Worm (Caenorhabditis elegans) whole organism, early embryonic: ENCODE measurements around the gene C29A12.6.

Experiments used
- B0310.2 ChIP-seq: sonication (generic microtip); optimal IDR thresholded peaks from 2 replicates; lab custom pipeline; 2016; ENCODE audit warnings: mild to moderate bottlenecking, missing genetic modification characterization, missing compliant biosample characterization
- F13C5.2 ChIP-seq: sonication (generic microtip); optimal IDR thresholded peaks from 2 replicates; lab custom pipeline; 2017; ENCODE audit warnings: mild to moderate bottlenecking, missing genetic modification characterization, inconsistent platforms, missing compliant biosample characterization
- aly-1 ChIP-seq: sonication (generic microtip); optimal IDR thresholded peaks from 2 replicates; lab custom pipeline; 2016; ENCODE audit warnings: missing genetic modification characterization, missing compliant biosample characterization
- ama-1 ChIP-seq: fragments of 150-350 bp; optimal IDR thresholded peaks from 2 replicates; lab custom pipeline; 2014
- ceh-13 ChIP-seq: fragments of 200-800 bp; sonication (Bioruptor generic); optimal IDR thresholded peaks from 2 replicates; lab custom pipeline; 2018; ENCODE audit warnings: mild to moderate bottlenecking, missing genetic modification characterization, missing compliant biosample characterization
- ceh-36 ChIP-seq: sonication (generic microtip); optimal IDR thresholded peaks from 2 replicates; lab custom pipeline; 2016; ENCODE audit warnings: missing genetic modification characterization, inconsistent platforms, missing compliant biosample characterization
- ets-7 ChIP-seq: sonication (generic microtip); optimal IDR thresholded peaks from 2 replicates; lab custom pipeline; 2016; ENCODE audit warnings: missing genotype, missing genetic modification characterization, missing compliant biosample characterization
- flt-1 ChIP-seq: fragments of 200-800 bp; sonication (Bioruptor generic); IDR thresholded peaks from 2 replicates; pipeline ENCODE4 v1.3.6; 2022; ENCODE audit warnings: missing genetic modification characterization, missing compliant biosample characterization
- hmbx-1 ChIP-seq: sonication (generic microtip); optimal IDR thresholded peaks from 2 replicates; lab custom pipeline; 2016; ENCODE audit warnings: mild to moderate bottlenecking, missing genetic modification characterization, missing compliant biosample characterization
- hmg-4 ChIP-seq: fragments of 200-800 bp; sonication (Bioruptor generic); optimal IDR thresholded peaks from 2 replicates; lab custom pipeline; 2018; ENCODE audit warnings: mild to moderate bottlenecking, missing genetic modification characterization, missing compliant biosample characterization
- hnd-1 ChIP-seq: sonication (generic microtip); optimal IDR thresholded peaks from 2 replicates; lab custom pipeline; 2016; ENCODE audit warnings: missing genetic modification characterization, missing compliant biosample characterization
- pes-1 ChIP-seq: fragments of 200-800 bp; sonication (Bioruptor generic); IDR thresholded peaks from 2 replicates; pipeline ENCODE4 v1.3.6; 2022; ENCODE audit warnings: missing genetic modification reagents, missing genetic modification characterization, missing compliant biosample characterization
- scrt-1 ChIP-seq: fragments of 200-800 bp; sonication (Bioruptor generic); IDR thresholded peaks from 2 replicates; pipeline ENCODE4 v1.3.6; 2022; ENCODE audit warnings: missing genetic modification characterization, missing compliant biosample characterization
- sea-1 ChIP-seq: fragments of 200-800 bp; sonication (Bioruptor generic); conservative IDR thresholded peaks from 2 replicates; pipeline ENCODE4 v1.3.6; 2022; ENCODE audit warnings: missing genetic modification characterization, missing compliant biosample characterization
- tbx-11 ChIP-seq: fragments of 200-800 bp; sonication (Bioruptor generic); IDR thresholded peaks from 2 replicates; pipeline ENCODE4 v1.3.6; 2022; ENCODE audit warnings: missing genetic modification characterization, missing compliant biosample characterization
- tbx-37 ChIP-seq: fragments of 200-800 bp; sonication (Bioruptor generic); conservative IDR thresholded peaks from 2 replicates; pipeline ENCODE4 v1.3.6; 2022; ENCODE audit warnings: missing genetic modification reagents, missing genetic modification characterization, missing compliant biosample characterization
- tra-4 ChIP-seq: sonication (generic microtip); optimal IDR thresholded peaks from 2 replicates; lab custom pipeline; 2017; ENCODE audit warnings: missing genetic modification characterization, missing compliant biosample characterization

The C29A12.6 gene

DNA sequence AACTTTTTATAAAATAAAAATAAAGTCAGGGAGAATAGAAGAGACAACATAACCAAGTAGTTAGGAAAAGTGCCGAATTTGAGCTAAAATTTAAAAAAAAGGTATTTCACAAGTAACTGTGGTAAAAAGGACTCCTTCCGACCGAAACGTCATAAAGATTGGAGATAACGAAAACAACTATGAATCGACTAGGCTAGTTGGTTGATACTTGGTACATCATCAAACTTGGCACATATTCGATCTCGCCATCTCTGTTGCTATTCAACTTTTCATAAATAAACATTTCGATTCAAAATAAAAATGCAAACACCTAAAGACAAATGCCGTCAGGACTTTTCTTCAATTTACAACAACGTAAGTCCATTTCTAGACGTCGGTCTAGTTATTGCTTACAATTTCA is 35.2 kb upstream of the C29A12.6 start, which contains the start of gene C29A12.22:
C29A12.22 (plus strand) TSS at position 301 of the 400 bp plus-strand sequence.
- TF ChIP-seq flt-1 (GFP tag; lab: Robert Waterston, UW) (no peak), tbx-11 (GFP tag; lab: Robert Waterston, UW) (no peak), scrt-1 (GFP tag; lab: Robert Waterston, UW) (no peak), B0310.2 (tag; lab: Kevin White, UChicago) (no peak), aly-1 (tag; lab: Kevin White, UChicago) (no peak), hmbx-1 (no peak), hmg-4 (GFP tag; lab: Kevin White, UChicago) (no peak), tbx-37 (GFP tag; lab: Robert Waterston, UW) (no peak)

ce11 chrV:10813425-10814156 is 33.4 kb upstream of the C29A12.6 start, which contains the start of the genes C29A12.1 and lig-1:
Gene C29A12.1 (minus strand): TSS chrV:10813487.
Gene lig-1 (plus strand): TSS chrV:10814106.
- no peak for TF ChIP-seq flt-1 (GFP tag; lab: Robert Waterston, UW)
- TF ChIP-seq ceh-13 = no peak
- no peak for TF ChIP-seq aly-1 (tag; lab: Kevin White, UChicago)
- TF ChIP-seq hmg-4 (GFP tag; lab: Kevin White, UChicago) = no peak

- TF ChIP-seq hmbx-1 = no peak
- no peak for TF ChIP-seq tbx-11 (GFP tag; lab: Robert Waterston, UW)
- TF ChIP-seq ceh-36 (tag; lab: Kevin White, UChicago) = no peak
- TF ChIP-seq tra-4 (tag; lab: Kevin White, UChicago) = no peak
- TF ChIP-seq B0310.2 (tag; lab: Kevin White, UChicago) = no peak
- TF ChIP-seq sea-1 (GFP tag; lab: Robert Waterston, UW) = no peak
- no peak for TF ChIP-seq ama-1 (lab: Kevin White, UChicago)
- no peak for TF ChIP-seq ceh-13
- no peak for TF ChIP-seq tbx-37 (GFP tag; lab: Robert Waterston, UW)
- no peak for TF ChIP-seq pes-1 (GFP tag; lab: Robert Waterston, UW)
- TF ChIP-seq hnd-1 (tag; lab: Kevin White, UChicago) = no peak
Measured at ce11 chrV:10814333-10814732, 32.7 kb upstream of the C29A12.6 start.

ce11 chrV:10816831-10817230 is 30.2 kb upstream of the C29A12.6 start:
- TF ChIP-seq hnd-1 (tag; lab: Kevin White, UChicago) (no peak), aly-1 (tag; lab: Kevin White, UChicago) (no peak), ets-7 (tag; lab: Kevin White, UChicago) (no peak), F13C5.2 (tag; lab: Kevin White, UChicago) (no peak), B0310.2 (tag; lab: Kevin White, UChicago) (no peak), pes-1 (GFP tag; lab: Robert Waterston, UW) (no peak), ama-1 (lab: Kevin White, UChicago) (no peak), tra-4 (tag; lab: Kevin White, UChicago) (no peak), ceh-36 (tag; lab: Kevin White, UChicago) (no peak), hmbx-1 (no peak)

ce11 chrV:10818498-10818897 is 28.5 kb upstream of the C29A12.6 start:
- TF ChIP-seq aly-1 (tag; lab: Kevin White, UChicago) = no peak
- no peak for TF ChIP-seq hmg-4 (GFP tag; lab: Kevin White, UChicago)
- no peak for TF ChIP-seq hnd-1 (tag; lab: Kevin White, UChicago)

ce11 chrV:10824711-10825110 is 22.3 kb upstream of the C29A12.6 start, which contains the start of gene nrx-1:
Gene nrx-1 (plus strand): TSS chrV:10825011.
- TF ChIP-seq hnd-1 (tag; lab: Kevin White, UChicago) (no peak), B0310.2 (tag; lab: Kevin White, UChicago) (no peak), F13C5.2 (tag; lab: Kevin White, UChicago) (no peak), tra-4 (tag; lab: Kevin White, UChicago) (no peak), scrt-1 (GFP tag; lab: Robert Waterston, UW) (no peak), sea-1 (GFP tag; lab: Robert Waterston, UW) (no peak), tbx-11 (GFP tag; lab: Robert Waterston, UW) (no peak), flt-1 (GFP tag; lab: Robert Waterston, UW) (no peak), pes-1 (GFP tag; lab: Robert Waterston, UW) (no peak), ama-1 (lab: Kevin White, UChicago) (no peak), hmbx-1 (no peak), tbx-37 (GFP tag; lab: Robert Waterston, UW) (no peak), ceh-13 (no peak), ceh-36 (tag; lab: Kevin White, UChicago) (no peak)

DNA sequence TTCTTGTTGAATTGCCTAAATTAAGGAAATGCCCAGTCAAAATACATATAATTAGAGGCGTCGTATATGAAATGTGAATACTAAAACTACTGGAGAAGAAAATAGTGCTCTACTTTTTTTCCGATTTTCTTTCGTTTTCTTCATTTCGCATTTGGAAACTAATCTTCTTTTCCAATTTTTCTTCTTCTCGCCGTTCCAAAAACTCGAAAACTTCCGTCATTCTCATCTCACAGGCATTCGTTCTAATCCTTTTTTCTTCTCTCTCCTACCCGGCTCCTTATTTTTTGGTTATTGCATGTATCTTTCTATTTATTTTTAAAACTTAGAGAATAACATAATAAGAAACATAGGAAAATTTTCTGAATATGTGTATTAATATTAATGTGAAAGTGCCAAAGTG is 14.1 kb upstream of the C29A12.6 start:
- TF ChIP-seq aly-1 (tag; lab: Kevin White, UChicago) (no peak), hmbx-1 (no peak), ama-1 (lab: Kevin White, UChicago) (no peak), hnd-1 (tag; lab: Kevin White, UChicago) (no peak), scrt-1 (GFP tag; lab: Robert Waterston, UW) (no peak), ceh-13 (no peak)

DNA sequence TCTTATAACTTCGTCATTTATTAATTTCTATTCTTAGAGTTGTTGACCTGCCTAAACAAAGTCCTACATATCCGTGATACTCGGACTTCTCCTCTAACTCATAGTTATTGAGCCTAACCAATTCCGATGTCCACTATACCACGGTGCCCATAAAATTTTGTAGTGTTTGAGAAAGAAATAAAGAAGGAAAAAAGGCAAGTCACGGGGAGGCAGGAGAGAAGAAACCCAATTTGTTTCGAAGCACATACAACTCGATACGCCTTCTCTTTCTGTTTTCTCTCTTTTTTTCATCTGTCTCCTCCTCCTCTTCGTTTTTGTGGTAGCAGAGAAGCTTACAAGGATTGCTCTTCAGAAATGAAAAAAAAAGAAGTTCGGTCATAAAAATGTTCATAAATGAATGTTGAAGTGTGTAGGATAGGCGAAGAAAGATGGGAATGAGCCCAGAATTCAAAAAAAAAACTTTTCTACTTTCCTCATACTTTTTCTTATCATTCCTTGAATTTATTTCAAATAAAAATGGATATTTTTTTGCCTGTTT is 12.2 kb upstream of the C29A12.6 start:
- no peak for TF ChIP-seq hnd-1 (tag; lab: Kevin White, UChicago)
- TF ChIP-seq tbx-11 (GFP tag; lab: Robert Waterston, UW) = no peak
- TF ChIP-seq aly-1 (tag; lab: Kevin White, UChicago) = no peak
